Fruit fly (Drosophila melanogaster) whole organism, adult: ENCODE results near the gene NetA.

ENCODE experiments used
- CG11617 ChIP-seq: fragments of 200-800 bp; sonication (Bioruptor generic); optimal IDR thresholded peaks from 2 replicates; lab custom pipeline; 2017; ENCODE audit warnings: mild to moderate bottlenecking, missing biosample characterization, missing genetic modification reagents, missing genetic modification characterization
- CG12768 ChIP-seq: fragments of 200-800 bp; sonication (Bioruptor generic); optimal IDR thresholded peaks from 2 replicates; lab custom pipeline; 2017; ENCODE audit warnings: missing biosample characterization, missing genetic modification characterization, mild to moderate bottlenecking, moderate library complexity, missing genetic modification reagents
- CG14711 ChIP-seq: fragments of 200-800 bp; sonication (Bioruptor generic); optimal IDR thresholded peaks from 2 replicates; lab custom pipeline; 2018; ENCODE audit warnings: missing biosample characterization, mild to moderate bottlenecking, missing genetic modification characterization, moderate library complexity
- CG1620 ChIP-seq: fragments of 200-800 bp; sonication (Bioruptor generic); optimal IDR thresholded peaks from 2 replicates; lab custom pipeline; 2016; ENCODE audit warnings: missing biosample characterization, missing genetic modification characterization
- CG33017 ChIP-seq: fragments of 200-800 bp; sonication (Bioruptor generic); optimal IDR thresholded peaks from 2 replicates; lab custom pipeline; 2018; ENCODE audit warnings: missing biosample characterization, mild to moderate bottlenecking, missing genetic modification characterization, moderate library complexity
- CG5204 ChIP-seq: fragments of 200-800 bp; sonication (Bioruptor generic); optimal IDR thresholded peaks from 2 replicates; lab custom pipeline; 2016; ENCODE audit warnings: missing biosample characterization, missing genetic modification characterization
- CG7045 ChIP-seq: fragments of 200-800 bp; sonication (Bioruptor generic); optimal IDR thresholded peaks from 2 replicates; lab custom pipeline; 2017; ENCODE audit warnings: missing biosample characterization, mild to moderate bottlenecking, missing genetic modification characterization
- CG7101 ChIP-seq: fragments of 200-800 bp; sonication (Bioruptor generic); optimal IDR thresholded peaks from 2 replicates; lab custom pipeline; 2018; ENCODE audit warnings: missing biosample characterization, mild to moderate bottlenecking, missing genetic modification characterization, moderate library complexity
- Clk ChIP-seq: fragments of 200-800 bp; sonication (Bioruptor generic); optimal IDR thresholded peaks from 2 replicates; lab custom pipeline; 2017; ENCODE audit warnings: missing biosample characterization, missing genetic modification characterization
- Crg-1 ChIP-seq: fragments of 200-800 bp; sonication (Bioruptor generic); optimal IDR thresholded peaks from 2 replicates; lab custom pipeline; 2016; ENCODE audit warnings: missing biosample characterization, missing genetic modification characterization
- Hr96 ChIP-seq: fragments of 200-800 bp; sonication (Bioruptor generic); optimal IDR thresholded peaks from 2 replicates; lab custom pipeline; 2016; ENCODE audit warnings: missing biosample characterization, missing genetic modification characterization
- Mnt ChIP-seq: fragments of 200-800 bp; sonication (Bioruptor generic); optimal IDR thresholded peaks from 2 replicates; lab custom pipeline; 2016; ENCODE audit warnings: missing biosample characterization, mild to moderate bottlenecking, missing genetic modification characterization
- bab1 ChIP-seq: fragments of 200-800 bp; sonication (Bioruptor generic); optimal IDR thresholded peaks from 3 replicates; lab custom pipeline; 2019; ENCODE audit warnings: missing biosample characterization, mild to moderate bottlenecking, missing genetic modification characterization, moderate library complexity
- cic ChIP-seq: fragments of 200-800 bp; sonication (Bioruptor generic); optimal IDR thresholded peaks from 2 replicates; lab custom pipeline; 2017; ENCODE audit warnings: missing biosample characterization, mild to moderate bottlenecking, missing genetic modification characterization, moderate library complexity
- cnc ChIP-seq, 2 experiments: fragments of >200 bp; optimal IDR thresholded peaks; 2 replicates each; lab custom pipeline; 2017
- kay ChIP-seq: fragments of 200-800 bp; sonication (Bioruptor generic); peaks from one replicate; lab custom pipeline; 2016; ENCODE audit warnings: missing biosample characterization, missing genetic modification characterization, borderline replicate concordance
- ovo ChIP-seq: fragments of 200-800 bp; sonication (Bioruptor generic); optimal IDR thresholded peaks from 2 replicates; lab custom pipeline; 2016; ENCODE audit warnings: missing biosample characterization, missing genetic modification characterization
- pad ChIP-seq: fragments of 200-800 bp; sonication (Bioruptor generic); optimal IDR thresholded peaks from 3 replicates; lab custom pipeline; 2017; ENCODE audit warnings: missing biosample characterization, missing genetic modification characterization, mild to moderate bottlenecking, moderate library complexity, missing genetic modification reagents
- tj ChIP-seq: fragments of 200-800 bp; sonication (Bioruptor generic); optimal IDR thresholded peaks from 3 replicates; lab custom pipeline; 2017; ENCODE audit warnings: missing biosample characterization, mild to moderate bottlenecking, missing genetic modification characterization, moderate library complexity
- toe ChIP-seq: fragments of 200-800 bp; sonication (Bioruptor generic); optimal IDR thresholded peaks from 2 replicates; lab custom pipeline; 2016; ENCODE audit warnings: missing biosample characterization, missing genetic modification characterization

NetA gene

DNA sequence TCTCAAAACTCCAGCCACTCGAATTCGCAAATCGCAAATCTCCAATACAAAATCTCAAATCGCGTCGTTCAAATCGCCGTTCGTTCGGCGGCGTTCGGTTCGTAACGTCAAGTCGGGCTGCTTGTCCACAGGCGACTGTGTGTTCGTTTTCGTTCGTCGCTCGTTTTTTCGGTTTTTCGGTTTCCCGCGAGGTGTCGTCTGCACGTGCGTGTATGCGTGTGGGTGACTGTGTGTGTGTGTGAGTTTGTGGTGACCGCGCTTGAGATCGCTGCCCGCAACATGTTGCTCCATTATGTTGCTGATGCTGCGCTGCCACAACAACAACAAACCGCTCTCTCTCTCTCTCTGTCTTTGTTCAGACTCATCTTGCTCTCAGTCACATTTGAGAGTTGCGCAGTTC, at the start of gene NetA:
Gene NetA (minus strand): TSS at position 238 of the 400 bp plus-strand sequence.
- TF ChIP-seq cic, result no peak
- TF ChIP-seq tj (GFP tag; lab: Kevin White, UChicago), result no peak
- TF ChIP-seq bab1 (GFP tag; lab: Kevin White, UChicago), result no peak
- no peak for TF ChIP-seq CG7045 (GFP tag; lab: Kevin White, UChicago)
- TF ChIP-seq CG11617 (GFP tag; lab: Kevin White, UChicago), result no peak
- TF ChIP-seq ovo (GFP tag; lab: Kevin White, UChicago), result no peak
- TF ChIP-seq Clk (GFP tag; lab: Kevin White, UChicago), result no peak

DNA sequence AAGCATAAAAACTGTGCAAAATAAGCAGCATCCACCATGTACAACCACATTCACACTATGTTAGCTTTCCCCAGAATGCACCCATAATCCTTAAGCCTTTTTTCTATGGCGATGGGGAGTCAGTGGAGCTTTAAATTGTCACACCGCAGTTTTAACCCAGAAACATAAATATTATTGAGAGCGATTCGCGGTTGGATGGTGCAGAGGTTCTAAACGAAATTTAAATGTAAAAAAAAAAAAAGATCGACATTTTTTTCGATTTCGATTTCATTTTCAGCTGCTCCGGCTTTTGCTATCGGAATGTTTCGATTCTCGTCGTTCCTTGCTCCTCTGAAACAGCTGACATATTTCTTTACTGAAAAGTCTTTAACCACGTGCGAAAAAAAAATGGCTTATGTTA, 48.3 kb upstream of the NetA start, which contains the start of gene CG43088:
Gene CG43088 (plus strand): TSS at position 301 of the 400 bp plus-strand sequence.
- TF ChIP-seq Hr96 (GFP tag; lab: Kevin White, UChicago), result no peak
- no peak for TF ChIP-seq Mnt (GFP tag; lab: Kevin White, UChicago)
- TF ChIP-seq cnc (optimal IDR thresholded peaks at IDR 0.05; lab: Kevin White, UChicago), result no peak
- TF ChIP-seq CG7045 (GFP tag; lab: Kevin White, UChicago), result no peak
- TF ChIP-seq Clk (GFP tag; lab: Kevin White, UChicago), result no peak
- TF ChIP-seq CG11617 (GFP tag; lab: Kevin White, UChicago), result no peak
- TF ChIP-seq Crg-1 (GFP tag; lab: Kevin White, UChicago), result no peak
- TF ChIP-seq CG12768, result no peak
- TF ChIP-seq ovo (GFP tag; lab: Kevin White, UChicago), result no peak
- no peak for TF ChIP-seq bab1 (GFP tag; lab: Kevin White, UChicago)
- TF ChIP-seq CG5204 (GFP tag; lab: Kevin White, UChicago), result no peak
- no peak for TF ChIP-seq pad (GFP tag; lab: Kevin White, UChicago)

DNA sequence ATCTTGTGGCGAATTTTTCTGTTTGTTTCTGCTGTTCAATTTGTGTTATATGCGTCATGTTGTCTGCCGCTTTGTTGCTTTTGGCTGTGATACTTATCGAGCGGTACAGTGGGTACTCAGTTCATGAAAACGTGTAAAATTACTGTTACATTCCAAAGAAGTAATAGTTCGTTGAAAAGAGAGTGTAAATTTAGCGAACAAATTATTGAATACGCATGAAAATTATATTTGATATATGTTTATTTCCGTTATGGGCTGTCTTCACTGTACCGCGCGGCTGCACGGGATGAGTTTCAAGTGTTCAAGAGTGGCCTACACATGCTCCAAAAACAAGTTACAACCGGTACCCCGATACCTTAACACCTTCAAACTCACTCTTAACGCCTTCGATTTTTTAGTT, 35.4 kb upstream of the NetA start:
- TF ChIP-seq cnc (optimal IDR thresholded peaks at IDR 0.05; lab: Kevin White, UChicago) (no peak), CG7101 (tag; lab: Kevin White, UChicago) (no peak), bab1 (GFP tag; lab: Kevin White, UChicago) (no peak), CG14711 (no peak), CG12768 (no peak), CG7045 (GFP tag; lab: Kevin White, UChicago) (no peak), Hr96 (GFP tag; lab: Kevin White, UChicago) (no peak), kay (GFP tag; lab: Kevin White, UChicago) (no peak), CG33017 (tag; lab: Kevin White, UChicago) (no peak), Crg-1 (GFP tag; lab: Kevin White, UChicago) (no peak), CG5204 (GFP tag; lab: Kevin White, UChicago) (no peak), tj (GFP tag; lab: Kevin White, UChicago) (no peak), CG11617 (GFP tag; lab: Kevin White, UChicago) (no peak), toe (no peak), CG1620 (GFP tag; lab: Kevin White, UChicago) (no peak), Clk (GFP tag; lab: Kevin White, UChicago) (no peak)

DNA sequence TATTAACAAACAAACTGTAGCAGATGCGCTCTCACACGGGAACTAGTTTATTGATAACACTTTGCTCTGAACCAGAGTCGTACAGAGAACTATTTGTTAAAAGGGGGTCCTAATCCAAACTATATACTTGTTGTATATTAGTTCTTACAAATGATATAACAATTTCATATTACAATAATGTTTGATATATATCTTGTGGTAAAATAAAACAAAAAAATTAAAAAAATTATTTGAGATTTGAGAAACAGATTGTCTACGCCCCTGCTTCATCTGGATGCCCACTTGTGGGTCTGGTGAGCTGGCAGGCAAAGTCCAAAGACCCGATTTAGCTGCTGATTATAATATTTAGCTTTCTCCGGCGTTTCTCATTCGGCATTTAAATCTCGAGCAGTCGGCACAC, 25.5 kb upstream of the NetA start, which contains the start of gene CG5321:
Gene CG5321 (plus strand): TSS at position 380 of the 400 bp plus-strand sequence.
- TF ChIP-seq Crg-1 (GFP tag; lab: Kevin White, UChicago) (no peak), CG7045 (GFP tag; lab: Kevin White, UChicago) (peak; percentile 59), bab1 (GFP tag; lab: Kevin White, UChicago) (no peak), Mnt (GFP tag; lab: Kevin White, UChicago) (peak; percentile 34), CG12768 (peak; percentile 63), Clk (GFP tag; lab: Kevin White, UChicago) (peak; percentile 23), toe (peak; percentile 25), ovo (GFP tag; lab: Kevin White, UChicago) (no peak), cnc (optimal IDR thresholded peaks at IDR 0.05; lab: Kevin White, UChicago) (no peak), kay (GFP tag; lab: Kevin White, UChicago) (no peak), CG14711 (peak; percentile 80), cic (no peak), Hr96 (GFP tag; lab: Kevin White, UChicago) (peak; percentile 3), pad (GFP tag; lab: Kevin White, UChicago) (peak; percentile 41), CG33017 (tag; lab: Kevin White, UChicago) (peak; percentile 72), CG11617 (GFP tag; lab: Kevin White, UChicago) (peak; percentile 65), CG5204 (GFP tag; lab: Kevin White, UChicago) (peak; percentile 16), tj (GFP tag; lab: Kevin White, UChicago) (peak; percentile 53), CG7101 (tag; lab: Kevin White, UChicago) (peak; percentile 81), CG1620 (GFP tag; lab: Kevin White, UChicago) (no peak)

DNA sequence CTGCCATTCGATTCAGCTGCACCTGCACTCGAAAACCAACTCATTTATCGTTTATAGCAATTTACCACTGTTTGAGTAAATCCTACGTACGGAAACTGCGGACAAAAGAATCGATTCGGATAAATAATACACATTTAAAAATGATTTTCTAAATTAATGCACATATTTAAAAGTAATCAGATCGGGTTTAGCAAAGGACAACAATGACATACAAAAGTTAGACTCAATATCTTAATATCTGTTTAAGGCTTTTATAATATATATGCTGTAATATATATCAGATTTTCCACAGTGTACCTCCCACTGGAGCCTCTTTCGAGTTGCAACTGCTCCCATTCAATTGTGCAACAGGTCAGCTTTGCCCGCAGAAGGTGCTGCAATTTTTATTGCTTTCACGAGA, 24.4 kb upstream of the NetA start:
- TF ChIP-seq toe (no peak), CG1620 (GFP tag; lab: Kevin White, UChicago) (no peak), CG33017 (tag; lab: Kevin White, UChicago) (no peak), CG7045 (GFP tag; lab: Kevin White, UChicago) (no peak), Clk (GFP tag; lab: Kevin White, UChicago) (no peak)

DNA sequence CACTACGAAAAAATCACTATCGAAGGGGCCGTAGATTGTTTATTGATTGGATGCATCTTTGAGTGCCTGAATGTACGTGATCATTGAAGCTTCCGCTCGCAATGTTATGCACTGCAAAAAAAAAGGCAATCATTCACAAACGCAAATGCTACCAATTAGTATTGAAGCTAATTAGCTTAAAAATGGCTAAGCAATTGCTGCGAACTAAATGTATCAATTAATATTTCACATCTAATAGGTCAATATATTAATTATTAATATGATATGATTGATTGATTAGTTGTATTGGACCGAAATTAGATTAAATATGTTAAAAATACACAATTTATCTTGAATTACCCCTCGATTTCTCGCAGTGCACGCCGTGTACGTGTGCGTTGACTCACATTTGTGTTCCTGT, 15.5 kb upstream of the NetA start:
- no peak for TF ChIP-seq Crg-1 (GFP tag; lab: Kevin White, UChicago)
- TF ChIP-seq bab1 (GFP tag; lab: Kevin White, UChicago), result no peak
- TF ChIP-seq CG11617 (GFP tag; lab: Kevin White, UChicago), result no peak
- no peak for TF ChIP-seq cnc (optimal IDR thresholded peaks at IDR 0.05; lab: Kevin White, UChicago)
- no peak for TF ChIP-seq CG7101 (tag; lab: Kevin White, UChicago)
- no peak for TF ChIP-seq Clk (GFP tag; lab: Kevin White, UChicago)
- TF ChIP-seq CG1620 (GFP tag; lab: Kevin White, UChicago), result no peak
- TF ChIP-seq cic, result no peak
- no peak for TF ChIP-seq CG7045 (GFP tag; lab: Kevin White, UChicago)
- no peak for TF ChIP-seq CG5204 (GFP tag; lab: Kevin White, UChicago)
- no peak for TF ChIP-seq Hr96 (GFP tag; lab: Kevin White, UChicago)
- TF ChIP-seq Mnt (GFP tag; lab: Kevin White, UChicago), result no peak
